Worm (Caenorhabditis elegans): ENCODE data around the gene vps-24.
A peak's percentile ranks its signal among the peaks of the same experiment; 100 is the strongest.

Gene vps-24

DNA sequence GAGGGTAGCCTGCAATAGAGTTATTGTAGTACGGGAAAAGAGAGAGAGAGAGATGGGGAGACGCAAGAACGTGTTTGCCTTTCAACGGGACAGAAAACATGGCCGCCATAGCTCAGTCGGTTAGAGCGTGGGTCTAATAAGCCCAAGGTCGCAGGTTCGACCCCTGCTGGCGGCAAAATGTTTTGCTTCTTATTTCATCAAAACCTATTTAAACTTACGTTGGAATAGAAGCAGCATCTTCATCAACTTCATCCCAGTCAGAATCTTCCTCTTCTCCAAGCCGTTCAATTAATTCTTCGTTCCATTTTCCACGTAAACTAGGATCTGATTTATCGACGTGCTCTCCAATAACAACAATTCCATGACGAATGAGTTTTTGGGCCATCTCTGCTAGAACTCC is 38.9 kb downstream of the vps-24 start (continued):
- TF ChIP-seq B0035.1 (tag; optimal IDR thresholded peaks at IDR 0.05), result peak; percentile 43
- 0 out of 2 replicates have a peak, but pooled peaks have one; percentile 14 for TF ChIP-seq ztf-28 (GFP tag; IDR thresholded peaks at IDR 0.05)
- TF ChIP-seq Y67H2A.10 (GFP tag; conservative IDR thresholded peaks at IDR 0.05), result no peak
- no peak for TF ChIP-seq ccch-3 (GFP tag; optimal IDR thresholded peaks at IDR 0.05)
- peak; percentile 60 for TF ChIP-seq lsl-1 (GFP tag; optimal IDR thresholded peaks at IDR 0.05)
- no peak for TF ChIP-seq hlh-26 (GFP tag; conservative IDR thresholded peaks at IDR 0.05)
- peak; percentile 24 for TF ChIP-seq nhr-80 (tag; optimal IDR thresholded peaks at IDR 0.05)
- TF ChIP-seq snpc-1.1 (tag; optimal IDR thresholded peaks at IDR 0.05; ENCODE audit: insufficient read depth), result no peak
- TF ChIP-seq ztf-3 (GFP tag; optimal IDR thresholded peaks at IDR 0.05), result no peak
- TF ChIP-seq ets-4 (GFP tag; optimal IDR thresholded peaks at IDR 0.05), result peak; percentile 7
- TF ChIP-seq ztf-6 (GFP tag; IDR thresholded peaks at IDR 0.05), result 0 out of 2 replicates have a peak, but pooled peaks have one; percentile 71
- 0 out of 2 replicates have a peak, but pooled peaks have one; percentile 37 for TF ChIP-seq Y56A3A.18 (GFP tag; IDR thresholded peaks at IDR 0.05)
- TF ChIP-seq ama-1 (optimal IDR thresholded peaks at IDR 0.05), result no peak
- peak; percentile 59 to 60 for TF ChIP-seq ama-1 (GFP tag; optimal IDR thresholded peaks at IDR 0.05)
- TF ChIP-seq somi-1 (GFP tag; optimal IDR thresholded peaks at IDR 0.05), result no peak
- peak; percentile 74 for TF ChIP-seq chd-7 (tag; optimal IDR thresholded peaks at IDR 0.05)
- 0 out of 2 replicates have a peak, but pooled peaks have one; percentile 48 for TF ChIP-seq nhr-120 (GFP tag; IDR thresholded peaks at IDR 0.05)
- TF ChIP-seq Y53F4B.3 (GFP tag; IDR thresholded peaks at IDR 0.05), result no peak; the same call in 1 of the 2 replicates
- peak in 1 of 2 experiments; percentile 77 for TF ChIP-seq rec-8 (tag; optimal IDR thresholded peaks at IDR 0.05)
- TF ChIP-seq tlf-1 (GFP tag; optimal IDR thresholded peaks at IDR 0.05), result peak; percentile 14
- peak; percentile 70 for TF ChIP-seq F52B5.7 (tag; optimal IDR thresholded peaks at IDR 0.05)
- TF ChIP-seq mes-4 (tag; optimal IDR thresholded peaks at IDR 0.05), result peak; percentile 72
- TF ChIP-seq bed-2 (GFP tag; IDR thresholded peaks at IDR 0.05), result no peak
- TF ChIP-seq cebp-2 (GFP tag; IDR thresholded peaks at IDR 0.05), result peak; percentile 89
- peak; percentile 62 for TF ChIP-seq snpc-1.3 (tag; optimal IDR thresholded peaks at IDR 0.05; ENCODE audit: insufficient read depth)
- no peak for TF ChIP-seq F39B2.1 (GFP tag; IDR thresholded peaks at IDR 0.05)
- TF ChIP-seq Y53G8AR.9 (GFP tag; conservative IDR thresholded peaks at IDR 0.05), result no peak; the same call in 1 of the 2 replicates
- no peak for TF ChIP-seq K11D2.4 (GFP tag; IDR thresholded peaks at IDR 0.05)
- TF ChIP-seq mcd-1 (GFP tag; IDR thresholded peaks at IDR 0.05), result peak; percentile 67
- TF ChIP-seq dox-1 (GFP tag; IDR thresholded peaks at IDR 0.05), result peak; percentile 82
- peak; percentile 77 for TF ChIP-seq madf-6 (GFP tag; IDR thresholded peaks at IDR 0.05)
- TF ChIP-seq attf-5 (GFP tag; optimal IDR thresholded peaks at IDR 0.05), result peak; percentile 67
- peak; percentile 34 for TF ChIP-seq snpc-4 (GFP tag; optimal IDR thresholded peaks at IDR 0.05)
- peak in 3 of 4 experiments; percentile 48 to 70 (median 69) for TF ChIP-seq snpc-4 (tag; optimal IDR thresholded peaks at IDR 0.05)
- TF ChIP-seq madf-3 (GFP tag; IDR thresholded peaks at IDR 0.05), result no peak
- TF ChIP-seq F10E7.11 (tag; optimal IDR thresholded peaks at IDR 0.05), result peak; percentile 22
- TF ChIP-seq nhr-179 (tag; optimal IDR thresholded peaks at IDR 0.05), result no peak
- TF ChIP-seq T07F8.4 (tag; optimal IDR thresholded peaks at IDR 0.05), result peak; percentile 38
- 0 out of 2 replicates have a peak, but pooled peaks have one; percentile 45 for TF ChIP-seq Y95B8A.8 (GFP tag; IDR thresholded peaks at IDR 0.05)
- peak; percentile 74 for TF ChIP-seq nhr-27 (tag; optimal IDR thresholded peaks at IDR 0.05)
- peak; percentile 46 for TF ChIP-seq unc-130 (GFP tag; optimal IDR thresholded peaks at IDR 0.05)

Data from whole organism, young adult.